In genomic region chr2L:14994834-14995506, dm6 we compare ENCODE assay signal across 2 fruit fly cellular contexts.
TF ChIP-seq lines count a peak whose summit lies in the region.

No protein-coding gene starts in this region.

TF ChIP-seq in whole organism, embryonic, 481 proteins besides CTCF, POLR2A, EP300 and RAD21 (continued from another document):
- TF ChIP-seq phol (tag; optimal IDR thresholded peaks at IDR 0.05; lab: Kevin White, UChicago): peak; percentile 40
- no peak for TF ChIP-seq CG11398 (GFP tag; optimal IDR thresholded peaks at IDR 0.05; lab: Kevin White, UChicago)
- no peak for TF ChIP-seq CG7372 (GFP tag; IDR thresholded peaks at IDR 0.05; lab: Robert Waterston, UW)
- TF ChIP-seq dysf (GFP tag; IDR thresholded peaks at IDR 0.05; lab: Robert Waterston, UW): 0 out of 3 replicates have a peak, but pooled peaks have one; percentile 8
- TF ChIP-seq CG30403 (GFP tag; optimal IDR thresholded peaks at IDR 0.05; lab: Kevin White, UChicago): peak; percentile 28
- TF ChIP-seq E2f1 (GFP tag; IDR thresholded peaks at IDR 0.05; lab: Robert Waterston, UW): no peak
- no peak for TF ChIP-seq lilli (GFP tag; optimal IDR thresholded peaks at IDR 0.05; lab: Kevin White, UChicago)
- no peak for TF ChIP-seq GATAe (GFP tag; conservative IDR thresholded peaks at IDR 0.05; lab: Robert Waterston, UW)
- TF ChIP-seq CG7556 (GFP tag; optimal IDR thresholded peaks at IDR 0.05; lab: Kevin White, UChicago): peak; percentile 46
- peak; percentile 27 for TF ChIP-seq Sox100B (GFP tag; optimal IDR thresholded peaks at IDR 0.05; lab: Kevin White, UChicago)
- no peak for TF ChIP-seq zfh1 (GFP tag; IDR thresholded peaks at IDR 0.05; lab: Robert Waterston, UW)
- TF ChIP-seq sens (GFP tag; lab: Kevin White, UChicago): peak; percentile 69
- no peak for TF ChIP-seq trem (tag; optimal IDR thresholded peaks at IDR 0.05; lab: Kevin White, UChicago)
- peak; percentile 13 for TF ChIP-seq odd (GFP tag; optimal IDR thresholded peaks at IDR 0.05; lab: Kevin White, UChicago)
- TF ChIP-seq tin (GFP tag; optimal IDR thresholded peaks at IDR 0.05; lab: Kevin White, UChicago): peak; percentile 20
- TF ChIP-seq CG32767 (GFP tag; IDR thresholded peaks at IDR 0.05; lab: Robert Waterston, UW): no peak
- TF ChIP-seq hkb (optimal IDR thresholded peaks at IDR 0.05; lab: Kevin White, UChicago): no peak
- TF ChIP-seq hkb (GFP tag; IDR thresholded peaks at IDR 0.05; lab: Robert Waterston, UW): peak; percentile 7; the same call in 1 of the 2 replicates
- no peak for TF ChIP-seq NC2α (GFP tag; optimal IDR thresholded peaks at IDR 0.05; lab: Kevin White, UChicago)
- TF ChIP-seq CG9437 (GFP tag; optimal IDR thresholded peaks at IDR 0.05; lab: Kevin White, UChicago): peak; percentile 94
- no peak for TF ChIP-seq fu2 (GFP tag; optimal IDR thresholded peaks at IDR 0.05; lab: Kevin White, UChicago)
- peak; percentile 17 for TF ChIP-seq CG18262 (tag; optimal IDR thresholded peaks at IDR 0.05; lab: Kevin White, UChicago)
- peak in 1 of 2 experiments; percentile 62 for TF ChIP-seq Hr51 (GFP tag; optimal IDR thresholded peaks at IDR 0.05; lab: Kevin White, UChicago)
- peak; percentile 68 for TF ChIP-seq CG11504 (tag; optimal IDR thresholded peaks at IDR 0.05; lab: Kevin White, UChicago)
- TF ChIP-seq CG3838 (GFP tag; optimal IDR thresholded peaks at IDR 0.05; lab: Kevin White, UChicago): no peak
- no peak for TF ChIP-seq Fer2 (tag; optimal IDR thresholded peaks at IDR 0.05; lab: Kevin White, UChicago)
- TF ChIP-seq Sox102F (GFP tag; optimal IDR thresholded peaks at IDR 0.05; lab: Kevin White, UChicago): peak; percentile 52
- no peak for TF ChIP-seq CG10274 (GFP tag; optimal IDR thresholded peaks at IDR 0.05; lab: Kevin White, UChicago)
- TF ChIP-seq CG10147 (GFP tag; optimal IDR thresholded peaks at IDR 0.05; lab: Kevin White, UChicago): peak; percentile 9
- TF ChIP-seq sd (tag; optimal IDR thresholded peaks at IDR 0.05; lab: Kevin White, UChicago): peak; percentile 16
- no peak for TF ChIP-seq CG8924 (tag; optimal IDR thresholded peaks at IDR 0.05; lab: Kevin White, UChicago)
- no peak for TF ChIP-seq Usf (GFP tag; optimal IDR thresholded peaks at IDR 0.05; lab: Kevin White, UChicago)
- TF ChIP-seq Hmx (GFP tag; optimal IDR thresholded peaks at IDR 0.05; lab: Kevin White, UChicago): no peak
- TF ChIP-seq fd3F (GFP tag; optimal IDR thresholded peaks at IDR 0.05; lab: Kevin White, UChicago): no peak
- TF ChIP-seq CG17385 (GFP tag; optimal IDR thresholded peaks at IDR 0.05; lab: Kevin White, UChicago): no peak
- no peak for TF ChIP-seq ftz-f1 (GFP tag; optimal IDR thresholded peaks at IDR 0.05; lab: Kevin White, UChicago)
- peak; percentile 29 for TF ChIP-seq Ssrp (tag; optimal IDR thresholded peaks at IDR 0.05; lab: Kevin White, UChicago)
- peak; percentile 69 for TF ChIP-seq gem (tag; optimal IDR thresholded peaks at IDR 0.05; lab: Kevin White, UChicago)
- TF ChIP-seq slou (GFP tag; optimal IDR thresholded peaks at IDR 0.05; lab: Kevin White, UChicago): no peak
- peak; percentile 10; the same call in 1 of the 2 replicates for TF ChIP-seq Xrp1 (GFP tag; IDR thresholded peaks at IDR 0.05; lab: Robert Waterston, UW)
- peak; percentile 20 for TF ChIP-seq CG16815 (GFP tag; optimal IDR thresholded peaks at IDR 0.05; lab: Kevin White, UChicago)
- TF ChIP-seq fd96Cb (tag; optimal IDR thresholded peaks at IDR 0.05; lab: Kevin White, UChicago): peak; percentile 8
- TF ChIP-seq Ptx1 (GFP tag; IDR thresholded peaks at IDR 0.05; lab: Robert Waterston, UW): peak; percentile 16; the same call in 1 of the 2 replicates
- TF ChIP-seq grau (tag; optimal IDR thresholded peaks at IDR 0.05; lab: Kevin White, UChicago): peak; percentile 32
- TF ChIP-seq toy (GFP tag; IDR thresholded peaks at IDR 0.05; lab: Robert Waterston, UW): no peak
- TF ChIP-seq Hmr (GFP tag; optimal IDR thresholded peaks at IDR 0.05; lab: Kevin White, UChicago): no peak
- peak; percentile 15 for TF ChIP-seq CG2678 (tag; optimal IDR thresholded peaks at IDR 0.05; lab: Kevin White, UChicago)
- peak; percentile 63 for TF ChIP-seq tio (GFP tag; optimal IDR thresholded peaks at IDR 0.05; lab: Kevin White, UChicago)
- TF ChIP-seq fd64A (GFP tag; optimal IDR thresholded peaks at IDR 0.05; lab: Kevin White, UChicago): no peak

TF ChIP-seq in whole organism, prepupa, 60 proteins besides CTCF, POLR2A, EP300 and RAD21 (continued from another document):
- peak; percentile 4 for TF ChIP-seq Sox14 (GFP tag; optimal IDR thresholded peaks at IDR 0.05; lab: Kevin White, UChicago)
- no peak for TF ChIP-seq CG6163 (GFP tag; IDR thresholded peaks at IDR 0.05; lab: Robert Waterston, UW)
- no peak for TF ChIP-seq Eip93F (GFP tag; optimal IDR thresholded peaks at IDR 0.05; lab: Kevin White, UChicago)
- TF ChIP-seq salr (GFP tag; optimal IDR thresholded peaks at IDR 0.05; lab: Kevin White, UChicago): peak in 1 of 2 experiments; percentile 80
- peak; percentile 51 for TF ChIP-seq CG6792 (GFP tag; optimal IDR thresholded peaks at IDR 0.05; lab: Kevin White, UChicago)
- peak; percentile 48 for TF ChIP-seq CG3919 (GFP tag; optimal IDR thresholded peaks at IDR 0.05; lab: Kevin White, UChicago)
- peak; percentile 72 for TF ChIP-seq fd59A (GFP tag; optimal IDR thresholded peaks at IDR 0.05; lab: Kevin White, UChicago)
- peak; percentile 11 for TF ChIP-seq esn (GFP tag; optimal IDR thresholded peaks at IDR 0.05; lab: Kevin White, UChicago)
- peak; percentile 40 for TF ChIP-seq CG6808 (GFP tag; optimal IDR thresholded peaks at IDR 0.05; lab: Kevin White, UChicago)
- TF ChIP-seq Ets96B (tag; optimal IDR thresholded peaks at IDR 0.05; lab: Kevin White, UChicago): peak; percentile 69
- no peak for TF ChIP-seq CG7368 (GFP tag; optimal IDR thresholded peaks at IDR 0.05; lab: Kevin White, UChicago)
- no peak for TF ChIP-seq Sox102F (GFP tag; optimal IDR thresholded peaks at IDR 0.05; lab: Kevin White, UChicago)
- peak; percentile 45 for TF ChIP-seq spab (GFP tag; optimal IDR thresholded peaks at IDR 0.05; lab: Kevin White, UChicago)
- peak; percentile 27 for TF ChIP-seq CG6276 (GFP tag; optimal IDR thresholded peaks at IDR 0.05; lab: Kevin White, UChicago)
- TF ChIP-seq Gug (GFP tag; IDR thresholded peaks at IDR 0.05; lab: Robert Waterston, UW): no peak
- peak; percentile 8; the same call in 1 of the 2 replicates for TF ChIP-seq CG11294 (GFP tag; IDR thresholded peaks at IDR 0.05; lab: Robert Waterston, UW)
- TF ChIP-seq CG15336 (GFP tag; IDR thresholded peaks at IDR 0.05; lab: Robert Waterston, UW): peak; percentile 50; the same call in 1 of the 2 replicates
- TF ChIP-seq acj6 (GFP tag; optimal IDR thresholded peaks at IDR 0.05; lab: Kevin White, UChicago): peak; percentile 68
- no peak for TF ChIP-seq CG1621 (tag; optimal IDR thresholded peaks at IDR 0.05; lab: Kevin White, UChicago)
- TF ChIP-seq cyc (GFP tag; optimal IDR thresholded peaks at IDR 0.05; lab: Kevin White, UChicago): no peak
- TF ChIP-seq lz (GFP tag; optimal IDR thresholded peaks at IDR 0.05; lab: Kevin White, UChicago): peak; percentile 5
- TF ChIP-seq Hr38 (GFP tag; optimal IDR thresholded peaks at IDR 0.05; lab: Kevin White, UChicago): no peak
- TF ChIP-seq achi (GFP tag; optimal IDR thresholded peaks at IDR 0.05; lab: Kevin White, UChicago): peak; percentile 40
- no peak for TF ChIP-seq Met (GFP tag; optimal IDR thresholded peaks at IDR 0.05; lab: Kevin White, UChicago)
- TF ChIP-seq CG16779 (tag; optimal IDR thresholded peaks at IDR 0.05; lab: Kevin White, UChicago): no peak
- no peak for TF ChIP-seq fkh (GFP tag; optimal IDR thresholded peaks at IDR 0.05; lab: Kevin White, UChicago)
- TF ChIP-seq CG8319 (GFP tag; optimal IDR thresholded peaks at IDR 0.05; lab: Kevin White, UChicago): no peak
TF ChIP-seq in whole organism, prepupa: peak in this region for 36.
